Worm (Caenorhabditis elegans): ENCODE results near the gene ins-31.

Gene ins-31

DNA sequence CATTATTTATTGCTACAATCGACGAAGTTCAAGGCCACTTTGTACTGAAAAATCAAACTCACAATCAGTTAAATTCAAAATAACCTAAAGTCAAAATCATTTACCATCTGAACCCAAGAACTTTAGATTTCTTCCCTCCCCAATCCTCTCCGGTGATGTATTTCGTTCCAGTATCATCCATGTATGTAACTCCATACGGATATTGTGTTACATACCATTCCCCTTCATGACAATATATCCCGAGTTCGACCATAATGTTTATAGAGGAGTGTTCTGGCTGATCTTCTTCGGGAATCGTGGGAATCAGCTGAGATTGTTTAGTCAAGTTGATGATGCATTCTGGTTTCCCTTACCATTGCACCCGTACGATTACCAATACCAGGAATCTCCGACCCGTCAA lies 21.6 kb downstream of the ins-31 start:
- no peak for TF ChIP-seq blmp-1 (tag; optimal IDR thresholded peaks at IDR 0.05)
- TF ChIP-seq nhr-76 (tag; optimal IDR thresholded peaks at IDR 0.05), result no peak
- TF ChIP-seq M03D4.4 (tag; optimal IDR thresholded peaks at IDR 0.05), result no peak
- no peak for TF ChIP-seq unc-39 (tag; optimal IDR thresholded peaks at IDR 0.05)
- no peak for TF ChIP-seq unc-120 (tag; optimal IDR thresholded peaks at IDR 0.05; ENCODE audit: poor library complexity, severe bottlenecking)
- no peak for TF ChIP-seq elt-3 (tag; optimal IDR thresholded peaks at IDR 0.05)
- no peak for TF ChIP-seq zip-8 (tag; optimal IDR thresholded peaks at IDR 0.05)
- TF ChIP-seq bed-3 (GFP tag; optimal IDR thresholded peaks at IDR 0.05), result no peak
- TF ChIP-seq ceh-43 (GFP tag; optimal IDR thresholded peaks at IDR 0.05), result no peak
- TF ChIP-seq nhr-237 (tag; optimal IDR thresholded peaks at IDR 0.05), result no peak
- no peak for TF ChIP-seq mls-2 (tag; optimal IDR thresholded peaks at IDR 0.05)
- no peak for TF ChIP-seq ces-1 (GFP tag; optimal IDR thresholded peaks at IDR 0.05)
- TF ChIP-seq sptf-1 (tag; optimal IDR thresholded peaks at IDR 0.05), result no peak
- TF ChIP-seq ham-2 (GFP tag; optimal IDR thresholded peaks at IDR 0.05), result no peak
- no peak for TF ChIP-seq pha-4 (tag; optimal IDR thresholded peaks at IDR 0.05)
- no peak for TF ChIP-seq mep-1 (tag; optimal IDR thresholded peaks at IDR 0.05)
- TF ChIP-seq cnd-1 (tag; optimal IDR thresholded peaks at IDR 0.05), result no peak
- no peak for TF ChIP-seq ceh-83 (GFP tag; optimal IDR thresholded peaks at IDR 0.05)
- TF ChIP-seq nhr-28 (tag; optimal IDR thresholded peaks at IDR 0.05), result no peak

DNA sequence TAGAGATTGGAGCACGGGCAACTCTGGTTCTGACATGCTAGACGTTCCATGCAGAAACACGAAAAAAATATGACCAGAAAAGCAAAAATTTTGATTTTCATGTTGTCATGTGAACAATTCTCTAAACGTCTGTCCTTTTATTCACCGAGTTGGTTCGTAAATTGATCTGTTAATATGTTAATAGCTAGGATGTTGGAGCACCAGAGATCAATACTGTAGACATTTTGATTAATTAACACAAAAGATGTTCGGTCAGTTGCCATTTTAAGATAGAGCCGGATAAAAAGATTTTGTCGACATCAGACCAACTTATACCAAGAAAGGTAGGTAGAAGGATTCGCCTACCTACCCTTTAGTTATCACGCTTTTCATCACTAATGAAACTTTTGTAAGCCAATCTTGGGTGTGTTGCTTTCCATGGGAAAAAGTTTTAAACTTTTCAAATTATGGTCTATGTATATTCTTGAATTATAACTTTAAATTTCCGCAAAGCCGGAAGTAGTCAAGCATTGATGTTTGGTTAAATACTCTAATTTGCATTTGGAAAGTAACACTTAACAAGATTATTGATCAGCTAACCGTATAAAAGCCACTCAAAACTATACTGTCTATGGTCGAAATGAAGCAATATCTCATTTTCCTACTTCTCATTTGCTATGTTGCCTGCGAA lies 22.8 kb downstream of the ins-31 start, which contains the start of the genes T10D4.11 and T10D4.1:
T10D4.11 (minus strand) TSS at position 101 of the 670 bp plus-strand sequence.
T10D4.1 (plus strand) TSS at position 620 of the 670 bp plus-strand sequence.
- no peak for TF ChIP-seq M03D4.4 (tag; optimal IDR thresholded peaks at IDR 0.05)
- no peak for TF ChIP-seq tbx-8 (GFP tag; optimal IDR thresholded peaks at IDR 0.05)
- TF ChIP-seq nhr-237 (tag; optimal IDR thresholded peaks at IDR 0.05), result no peak
- no peak for TF ChIP-seq ces-1 (GFP tag; optimal IDR thresholded peaks at IDR 0.05)

DNA sequence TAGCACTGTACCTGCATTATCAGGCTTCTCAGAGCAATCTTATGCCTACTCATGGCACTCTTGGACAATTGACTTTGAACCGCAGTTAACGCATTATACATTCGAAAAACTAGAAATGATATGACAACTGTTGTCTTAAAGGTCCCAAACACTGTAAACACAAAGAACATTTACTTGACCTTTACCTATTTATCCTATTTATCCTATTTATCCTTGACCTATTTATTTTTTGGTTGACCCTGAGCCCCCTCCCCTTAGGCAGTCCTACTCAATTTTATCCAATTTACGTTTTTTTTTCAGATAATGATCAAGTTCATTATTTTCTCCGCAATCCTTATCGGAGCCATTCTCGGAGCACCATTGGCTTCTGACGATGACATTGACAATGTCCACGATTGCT lies 24.8 kb downstream of the ins-31 start, which contains the start of the genes T10D4.14 and T10D4.19:
T10D4.14 (minus strand) TSS at position 101 of the 400 bp plus-strand sequence.
T10D4.19 (plus strand) TSS at position 304 of the 400 bp plus-strand sequence.
- TF ChIP-seq cnd-1 (tag; optimal IDR thresholded peaks at IDR 0.05) (no peak), lin-13 (tag; optimal IDR thresholded peaks at IDR 0.05) (no peak), hlh-1 (tag; optimal IDR thresholded peaks at IDR 0.05) (no peak), unc-62 (GFP tag; optimal IDR thresholded peaks at IDR 0.05) (no peak), nhr-28 (tag; optimal IDR thresholded peaks at IDR 0.05) (no peak), mls-2 (tag; optimal IDR thresholded peaks at IDR 0.05) (no peak), M03D4.4 (tag; optimal IDR thresholded peaks at IDR 0.05) (no peak), zip-8 (tag; optimal IDR thresholded peaks at IDR 0.05) (no peak), ztf-11 (tag; optimal IDR thresholded peaks at IDR 0.05) (no peak), lin-32 (GFP tag; optimal IDR thresholded peaks at IDR 0.05) (no peak)

DNA sequence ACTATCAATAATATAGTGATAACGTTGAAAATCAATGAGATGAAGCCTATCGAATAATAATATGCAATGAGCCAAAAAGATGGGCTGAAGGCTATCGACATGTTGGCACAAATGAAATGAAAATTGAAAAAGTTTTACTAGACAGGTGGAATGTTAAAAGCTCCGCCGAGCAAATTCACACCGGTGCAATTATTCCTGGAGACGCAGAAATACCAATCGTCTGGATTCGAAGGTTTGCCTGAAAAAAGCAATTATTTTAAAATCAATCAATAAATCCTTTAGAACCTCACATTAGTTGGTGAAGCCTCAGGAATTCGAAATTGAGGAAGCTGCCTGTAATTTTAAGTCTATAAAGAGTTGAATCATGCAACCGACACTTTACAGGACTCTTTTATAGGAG lies 27.5 kb downstream of the ins-31 start, which contains the start of gene sri-32:
sri-32 (minus strand) TSS at position 101 of the 400 bp plus-strand sequence.
- TF ChIP-seq tbx-8 (GFP tag; optimal IDR thresholded peaks at IDR 0.05) (no peak), drap-1 (GFP tag; optimal IDR thresholded peaks at IDR 0.05) (no peak), ceh-39 (tag; optimal IDR thresholded peaks at IDR 0.05) (no peak), M03D4.4 (tag; optimal IDR thresholded peaks at IDR 0.05) (no peak), elt-1 (tag; optimal IDR thresholded peaks at IDR 0.05; ENCODE audit: borderline replicate concordance, insufficient read depth) (no peak), bed-3 (GFP tag; optimal IDR thresholded peaks at IDR 0.05) (no peak), nhr-2 (tag; optimal IDR thresholded peaks at IDR 0.05) (no peak)

DNA sequence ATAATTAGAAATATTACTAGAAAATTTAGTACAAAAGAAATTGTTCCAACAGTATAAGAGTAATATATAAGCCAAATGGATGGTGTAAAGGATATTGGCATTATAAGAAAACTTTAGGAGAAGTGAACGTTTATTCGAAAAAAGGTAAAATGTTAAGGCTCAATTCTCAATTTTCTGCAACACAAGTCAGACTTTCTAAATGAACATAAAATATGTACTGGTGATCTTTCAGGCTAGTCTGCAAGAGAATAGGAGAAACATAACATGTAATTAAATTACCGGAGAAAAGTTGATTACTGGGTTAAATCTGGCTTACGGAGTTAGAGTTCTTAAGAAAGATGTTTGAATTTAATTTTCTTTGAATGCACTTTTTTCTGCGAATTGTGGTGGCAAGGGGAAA lies 29.9 kb downstream of the ins-31 start, which contains the start of gene sri-33:
sri-33 (minus strand) TSS at position 101 of the 400 bp plus-strand sequence.
- TF ChIP-seq lin-32 (GFP tag; optimal IDR thresholded peaks at IDR 0.05) (no peak), mls-2 (tag; optimal IDR thresholded peaks at IDR 0.05) (no peak), lin-13 (tag; optimal IDR thresholded peaks at IDR 0.05) (no peak), sem-2 (GFP tag; optimal IDR thresholded peaks at IDR 0.05) (no peak), elt-1 (tag; optimal IDR thresholded peaks at IDR 0.05; ENCODE audit: borderline replicate concordance, insufficient read depth) (no peak)

All from whole organism, mixed stage, embryonic.